Worm (Caenorhabditis elegans): ENCODE measurements around the gene C09B8.8.

- no peak for TF ChIP-seq fos-1 (tag; optimal IDR thresholded peaks at IDR 0.05)
- TF ChIP-seq pqm-1 (tag; optimal IDR thresholded peaks at IDR 0.05), result no peak
- TF ChIP-seq nhr-25 (tag; optimal IDR thresholded peaks at IDR 0.05), result no peak
- TF ChIP-seq ztf-11 (tag; optimal IDR thresholded peaks at IDR 0.05), result no peak
Measured at ce11 chrX:6002479-6002878, 12.8 kb upstream of the C09B8.8 start.
